Worm (Caenorhabditis elegans) whole organism, L2 larva: Measurements from ENCODE around the gene Y43C5A.3.

Experiments used
- F13H6.1 ChIP-seq: sonication (generic microtip); optimal IDR thresholded peaks from 2 replicates; lab custom pipeline; 2016; ENCODE audit warnings: missing genetic modification characterization, missing compliant biosample characterization
- Y55F3AM.14 ChIP-seq: fragments of 200-800 bp; sonication (Bioruptor generic); optimal IDR thresholded peaks from 2 replicates; lab custom pipeline; 2018; ENCODE audit warnings: mild to moderate bottlenecking, missing genetic modification characterization, missing compliant biosample characterization
- ZK546.5 ChIP-seq: sonication (generic microtip); optimal IDR thresholded peaks from 2 replicates; lab custom pipeline; 2017; ENCODE audit warnings: missing biosample characterization, missing genetic modification characterization
- blmp-1 ChIP-seq: sonication (generic microtip); optimal IDR thresholded peaks from 2 replicates; lab custom pipeline; 2017; ENCODE audit warnings: missing genetic modification characterization, mild to moderate bottlenecking, missing compliant biosample characterization, antibody characterized with exemption, moderate library complexity; ENCODE audit not compliant: insufficient read depth
- ceh-16 ChIP-seq: fragments of 150-350 bp; optimal IDR thresholded peaks from 2 replicates; lab custom pipeline; 2014; ENCODE audit warnings: missing biosample characterization, missing genetic modification characterization
- ceh-82 ChIP-seq: fragments of 150-350 bp; optimal IDR thresholded peaks from 2 replicates; lab custom pipeline; 2014; ENCODE audit warnings: missing biosample characterization, missing genetic modification characterization
- egl-27 ChIP-seq: sonication (generic microtip); optimal IDR thresholded peaks from 3 replicates; lab custom pipeline; 2017; ENCODE audit warnings: missing biosample characterization, missing genetic modification reagents, missing genetic modification characterization
- elt-3 ChIP-seq: sonication (generic microtip); optimal IDR thresholded peaks from 2 replicates; lab custom pipeline; 2017; ENCODE audit warnings: missing biosample characterization, missing genetic modification characterization
- fos-1 ChIP-seq: fragments of 150-350 bp; optimal IDR thresholded peaks from 2 replicates; lab custom pipeline; 2014; ENCODE audit warnings: missing biosample characterization, missing genetic modification characterization
- gmeb-1 ChIP-seq: fragments of 150-350 bp; optimal IDR thresholded peaks from 2 replicates; lab custom pipeline; 2014; ENCODE audit warnings: missing biosample characterization, missing genetic modification characterization
- lin-11 ChIP-seq: fragments of 150-350 bp; sonication (generic microtip); optimal IDR thresholded peaks from 2 replicates; lab custom pipeline; 2014; ENCODE audit warnings: missing biosample characterization, missing genetic modification characterization, inconsistent platforms, mixed read lengths
- lin-13 ChIP-seq: fragments of 150-350 bp; optimal IDR thresholded peaks from 2 replicates; lab custom pipeline; 2014; ENCODE audit warnings: missing biosample characterization, missing genetic modification reagents, missing genetic modification characterization
- lsy-2 ChIP-seq, 2 experiments: fragments of 150-350 bp in 1 of 2; sonication (generic microtip) in 1 of 2; optimal IDR thresholded peaks; 2 replicates each; lab custom pipeline; 2014 to 2017; ENCODE audit warnings: missing biosample characterization in 2 of 2, missing genetic modification characterization in 2 of 2
- mdl-1 ChIP-seq, 2 experiments: fragments of 150-350 bp in 1 of 2; sonication (generic microtip) in 1 of 2; optimal IDR thresholded peaks; 2 replicates each; lab custom pipeline; 2017; ENCODE audit warnings: missing biosample characterization in 2 of 2, missing genetic modification characterization in 2 of 2
- nhr-11 ChIP-seq: fragments of 150-350 bp; optimal IDR thresholded peaks from 2 replicates; lab custom pipeline; 2014; ENCODE audit warnings: missing biosample characterization, missing genetic modification characterization
- nhr-12 ChIP-seq: fragments of 150-350 bp; optimal IDR thresholded peaks from 2 replicates; lab custom pipeline; 2014; ENCODE audit warnings: missing biosample characterization, missing genetic modification characterization
- nhr-129 ChIP-seq: fragments of 150-350 bp; optimal IDR thresholded peaks from 2 replicates; lab custom pipeline; 2014; ENCODE audit warnings: missing biosample characterization, missing genetic modification characterization
- nhr-21 ChIP-seq: fragments of 150-350 bp; optimal IDR thresholded peaks from 2 replicates; lab custom pipeline; 2014; ENCODE audit warnings: missing biosample characterization, missing genetic modification characterization
- nhr-23 ChIP-seq: fragments of 150-350 bp; optimal IDR thresholded peaks from 2 replicates; lab custom pipeline; 2014; ENCODE audit warnings: missing biosample characterization, missing genetic modification reagents, missing genetic modification characterization
- nhr-237 ChIP-seq: fragments of 150-350 bp; optimal IDR thresholded peaks from 2 replicates; lab custom pipeline; 2014; ENCODE audit warnings: missing biosample characterization, missing genetic modification characterization
- nhr-6 ChIP-seq: fragments of 150-350 bp; optimal IDR thresholded peaks from 2 replicates; lab custom pipeline; 2014; ENCODE audit warnings: missing biosample characterization, missing genetic modification characterization
- nhr-77 ChIP-seq: fragments of 150-350 bp; optimal IDR thresholded peaks from 2 replicates; lab custom pipeline; 2014; ENCODE audit warnings: missing biosample characterization, missing genetic modification characterization
- peb-1 ChIP-seq: fragments of 150-350 bp; optimal IDR thresholded peaks from 2 replicates; lab custom pipeline; 2014; ENCODE audit warnings: missing biosample characterization, missing genetic modification characterization
- sem-4 ChIP-seq: fragments of 150-350 bp; optimal IDR thresholded peaks from 2 replicates; lab custom pipeline; 2014; ENCODE audit warnings: missing biosample characterization, missing genetic modification reagents, missing genetic modification characterization
- skn-1 ChIP-seq: sonication (generic microtip); optimal IDR thresholded peaks from 2 replicates; lab custom pipeline; 2017; ENCODE audit warnings: missing biosample characterization, missing genetic modification characterization
- sma-3 ChIP-seq: sonication (generic microtip); optimal IDR thresholded peaks from 2 replicates; lab custom pipeline; 2016; ENCODE audit warnings: missing genetic modification reagents, missing genetic modification characterization, missing compliant biosample characterization
- snpc-4 ChIP-seq: fragments of 150-350 bp; optimal IDR thresholded peaks from 2 replicates; lab custom pipeline; 2014; ENCODE audit warnings: missing biosample characterization, missing genetic modification characterization
- unc-39 ChIP-seq: fragments of 150-350 bp; optimal IDR thresholded peaks from 2 replicates; lab custom pipeline; 2014; ENCODE audit warnings: missing biosample characterization, missing genetic modification characterization
- unc-55 ChIP-seq: fragments of 150-350 bp; sonication (generic microtip); optimal IDR thresholded peaks from 3 replicates; lab custom pipeline; 2014; ENCODE audit warnings: missing biosample characterization, missing genetic modification reagents, missing genetic modification characterization
- zag-1 ChIP-seq: fragments of 150-350 bp; optimal IDR thresholded peaks from 2 replicates; lab custom pipeline; 2014; ENCODE audit warnings: missing biosample characterization, missing genetic modification characterization
- ztf-11 ChIP-seq: sonication (generic microtip); optimal IDR thresholded peaks from 2 replicates; lab custom pipeline; 2017; ENCODE audit warnings: missing biosample characterization, missing genetic modification characterization
- ztf-4 ChIP-seq: fragments of 150-350 bp; optimal IDR thresholded peaks from 2 replicates; lab custom pipeline; 2014; ENCODE audit warnings: missing biosample characterization, missing genetic modification characterization

The Y43C5A.3 gene

ce11 chrIV:10285328-10285727 lies 11.5 kb downstream of the Y43C5A.3 start:
- TF ChIP-seq sem-4 (tag; lab: Kevin White, UChicago): no peak
- peak in 1 of 2 experiments; percentile 20 for TF ChIP-seq lsy-2 (tag; optimal IDR thresholded peaks at IDR 0.05; lab: Kevin White, UChicago)

- no peak for TF ChIP-seq F13H6.1 (tag; lab: Kevin White, UChicago)
- TF ChIP-seq ztf-11 (tag; lab: Kevin White, UChicago): no peak
- no peak for TF ChIP-seq lsy-2 (tag; optimal IDR thresholded peaks at IDR 0.05; lab: Kevin White, UChicago)
- no peak for TF ChIP-seq nhr-77
- no peak for TF ChIP-seq egl-27 (tag; lab: Kevin White, UChicago)
- TF ChIP-seq fos-1 (tag; lab: Kevin White, UChicago): no peak
- TF ChIP-seq skn-1 (tag; lab: Kevin White, UChicago): no peak
- TF ChIP-seq ceh-82 (tag; lab: Kevin White, UChicago): no peak
- TF ChIP-seq zag-1 (tag; lab: Kevin White, UChicago): no peak
- no peak for TF ChIP-seq nhr-23 (tag; lab: Kevin White, UChicago)
- TF ChIP-seq nhr-21 (tag; lab: Kevin White, UChicago): no peak
- TF ChIP-seq peb-1 (tag; lab: Kevin White, UChicago): no peak
- no peak for TF ChIP-seq nhr-6
- TF ChIP-seq, all 48 proteins: peak for 0
These were observed 12.8 kb downstream of the Y43C5A.3 start, which contains the start of gene ebax-1 for ce11 chrIV:10286655-10287054. TSS of gene ebax-1 (plus strand) at chrIV:10286955.

ce11 chrIV:10288575-10288974 lies 14.7 kb downstream of the Y43C5A.3 start:
- TF ChIP-seq mdl-1 (tag; optimal IDR thresholded peaks at IDR 0.05; lab: Kevin White, UChicago): no peak
- no peak for TF ChIP-seq gmeb-1 (tag; lab: Kevin White, UChicago)
- no peak for TF ChIP-seq Y55F3AM.14 (GFP tag; lab: Kevin White, UChicago)
- no peak for TF ChIP-seq ztf-4 (tag; lab: Kevin White, UChicago)
- no peak for TF ChIP-seq elt-3 (tag; lab: Kevin White, UChicago)
- TF ChIP-seq nhr-11 (tag; lab: Kevin White, UChicago): no peak
- no peak for TF ChIP-seq zag-1 (tag; lab: Kevin White, UChicago)
- TF ChIP-seq ZK546.5 (tag; lab: Kevin White, UChicago): no peak
- TF ChIP-seq unc-55 (GFP tag; lab: Kevin White, UChicago): no peak
- TF ChIP-seq lin-13 (GFP tag; lab: Kevin White, UChicago): no peak
- TF ChIP-seq F13H6.1 (tag; lab: Kevin White, UChicago): no peak
- no peak for TF ChIP-seq ztf-11 (tag; lab: Kevin White, UChicago)
- TF ChIP-seq lin-11 (tag; lab: Kevin White, UChicago): no peak
- TF ChIP-seq unc-39 (tag; lab: Kevin White, UChicago): no peak
- no peak for TF ChIP-seq lsy-2 (tag; optimal IDR thresholded peaks at IDR 0.05; lab: Kevin White, UChicago)

ce11 chrIV:10294030-10294429 lies 20.2 kb downstream of the Y43C5A.3 start, which contains the start of gene R09E10.6:
TSS of gene R09E10.6 (minus strand) at chrIV:10294130.
- TF ChIP-seq lsy-2 (tag; optimal IDR thresholded peaks at IDR 0.05; lab: Kevin White, UChicago) (no peak), fos-1 (tag; lab: Kevin White, UChicago) (no peak), nhr-237 (tag; lab: Kevin White, UChicago) (no peak), blmp-1 (no peak), ceh-16 (tag; lab: Kevin White, UChicago) (no peak), nhr-6 (no peak), ceh-82 (tag; lab: Kevin White, UChicago) (no peak)

- TF ChIP-seq sma-3 (GFP tag; lab: Kevin White, UChicago) (no peak), ztf-4 (tag; lab: Kevin White, UChicago) (peak; percentile 47)
These were observed 21.2 kb downstream of the Y43C5A.3 start, which contains the start of gene R09E10.13 for ce11 chrIV:10295084-10295483. TSS of gene R09E10.13 (minus strand) at chrIV:10295144.

- TF ChIP-seq snpc-4 (tag; lab: Kevin White, UChicago) (no peak), nhr-77 (no peak), nhr-11 (tag; lab: Kevin White, UChicago) (no peak), nhr-129 (no peak), nhr-237 (tag; lab: Kevin White, UChicago) (no peak), blmp-1 (no peak), unc-55 (GFP tag; lab: Kevin White, UChicago) (no peak), fos-1 (tag; lab: Kevin White, UChicago) (no peak), nhr-6 (no peak), mdl-1 (tag; optimal IDR thresholded peaks at IDR 0.05; lab: Kevin White, UChicago) (no peak), nhr-23 (tag; lab: Kevin White, UChicago) (no peak), nhr-12 (tag; lab: Kevin White, UChicago) (no peak)
These were observed 22.2 kb downstream of the Y43C5A.3 start for ce11 chrIV:10296036-10296435.
